Worm (Caenorhabditis elegans): Measurements from ENCODE around the gene R11G10.4.

DNA sequence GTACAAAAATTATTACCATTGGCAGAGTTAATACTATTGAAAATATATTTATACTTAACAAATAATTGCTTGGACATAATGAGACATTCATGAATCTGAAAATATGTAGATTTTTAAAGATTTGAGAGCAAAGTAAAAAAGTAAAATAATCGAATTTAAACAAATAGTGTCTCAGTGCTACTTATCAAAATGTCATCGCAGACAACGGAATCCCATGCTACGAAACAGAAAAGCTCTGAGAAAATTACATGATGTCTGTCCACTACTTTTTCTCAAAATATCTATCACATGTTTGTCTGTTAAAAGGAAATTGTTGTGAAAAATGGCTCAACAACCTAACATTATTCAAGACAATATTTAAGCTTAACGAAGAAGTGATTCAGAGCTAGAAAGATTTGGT lies 22.1 kb upstream of the R11G10.4 start, which contains the start of gene T10G3.4:
- TF ChIP-seq nhr-237 (tag; optimal IDR thresholded peaks at IDR 0.05): no peak
- no peak for TF ChIP-seq lsy-2 (tag; optimal IDR thresholded peaks at IDR 0.05)
- TF ChIP-seq elt-1 (tag; optimal IDR thresholded peaks at IDR 0.05; ENCODE audit: borderline replicate concordance, insufficient read depth): no peak
- TF ChIP-seq nhr-12 (tag; optimal IDR thresholded peaks at IDR 0.05): no peak
- no peak for TF ChIP-seq bed-3 (GFP tag; optimal IDR thresholded peaks at IDR 0.05)
- TF ChIP-seq M03D4.4 (tag; optimal IDR thresholded peaks at IDR 0.05): no peak
- TF ChIP-seq unc-62 (GFP tag; optimal IDR thresholded peaks at IDR 0.05): no peak
- no peak for TF ChIP-seq ces-1 (GFP tag; optimal IDR thresholded peaks at IDR 0.05)
- TF ChIP-seq nhr-28 (tag; optimal IDR thresholded peaks at IDR 0.05): no peak
- TF ChIP-seq flh-1 (GFP tag; optimal IDR thresholded peaks at IDR 0.05): no peak
- no peak for TF ChIP-seq pha-4 (tag; optimal IDR thresholded peaks at IDR 0.05)
- TF ChIP-seq elt-3 (tag; optimal IDR thresholded peaks at IDR 0.05): no peak
